Worm (Caenorhabditis elegans) whole organism, L3 larva: ENCODE results near the gene Y19D2B.2.

Source experiments
- aly-2 ChIP-seq: fragments of 150-350 bp; optimal IDR thresholded peaks from 2 replicates; lab custom pipeline; 2014; ENCODE audit warnings: missing biosample characterization, missing genetic modification characterization
- ama-1 ChIP-seq: fragments of 150-350 bp; optimal IDR thresholded peaks from 2 replicates; lab custom pipeline; 2018
- elt-1 ChIP-seq: fragments of 150-350 bp; optimal IDR thresholded peaks from 2 replicates; lab custom pipeline; 2014; ENCODE audit warnings: missing biosample characterization, missing genetic modification characterization
- jun-1 ChIP-seq: fragments of 150-350 bp; optimal IDR thresholded peaks from 2 replicates; lab custom pipeline; 2014; ENCODE audit warnings: missing biosample characterization, missing genetic modification reagents, missing genetic modification characterization
- nhr-237 ChIP-seq: fragments of 150-350 bp; optimal IDR thresholded peaks from 2 replicates; lab custom pipeline; 2014; ENCODE audit warnings: missing biosample characterization, missing genetic modification characterization
- unc-62 ChIP-seq: fragments of 150-350 bp; sonication (generic microtip); optimal IDR thresholded peaks from 4 replicates; lab custom pipeline; 2014; ENCODE audit warnings: missing biosample characterization, missing genetic modification reagents, missing genetic modification characterization

DNA sequence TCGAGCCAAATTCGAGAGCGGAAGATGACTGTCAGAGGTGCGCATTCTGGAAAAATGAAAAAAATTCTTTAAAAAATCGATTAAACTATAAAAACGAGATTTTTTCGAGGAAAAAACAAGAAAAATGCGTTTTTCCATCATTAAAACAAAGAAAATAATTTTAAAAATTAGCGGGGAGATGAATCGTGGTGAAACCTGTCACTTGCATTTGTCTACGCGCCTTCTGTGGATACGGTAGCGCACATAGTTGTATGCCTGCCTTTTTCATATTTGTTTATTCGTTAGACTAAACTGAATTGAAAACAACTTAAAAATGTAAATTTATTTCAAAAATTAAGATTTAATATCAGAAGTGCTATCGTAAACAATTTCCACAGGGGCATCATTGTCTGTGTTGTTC lies 39.7 kb upstream of the Y19D2B.2 start, which contains the start of gene egg-3:
- TF ChIP-seq unc-62 (no peak), ama-1 (lab: Kevin White, UChicago) (no peak), elt-1 (tag; lab: Kevin White, UChicago) (no peak), nhr-237 (tag; lab: Kevin White, UChicago) (no peak), aly-2 (no peak), jun-1 (tag; lab: Kevin White, UChicago) (no peak)
